Fruit fly (Drosophila melanogaster) whole organism, wandering third instar larva: ENCODE measurements around the gene gogo.

ENCODE experiments used
- Abd-B ChIP-seq: fragments of >200 bp; optimal IDR thresholded peaks from 2 replicates; lab custom pipeline; 2017; ENCODE audit warnings: missing biosample characterization, missing genetic modification characterization
- CG32264 ChIP-seq: fragments of 200-800 bp; sonication (Bioruptor generic); optimal IDR thresholded peaks from 2 replicates; lab custom pipeline; 2016; ENCODE audit warnings: missing biosample characterization, missing genetic modification characterization
- CG9705 ChIP-seq: fragments of 200-800 bp; sonication (Bioruptor generic); optimal IDR thresholded peaks from 2 replicates; lab custom pipeline; 2018; ENCODE audit warnings: missing biosample characterization, mild to moderate bottlenecking, missing genetic modification characterization
- CrebA ChIP-seq: fragments of 200-800 bp; sonication (Bioruptor generic); optimal IDR thresholded peaks from 2 replicates; lab custom pipeline; 2016; ENCODE audit warnings: missing biosample characterization, mild to moderate bottlenecking, missing genetic modification characterization, borderline replicate concordance
- Dfd ChIP-seq: fragments of >200 bp; optimal IDR thresholded peaks from 2 replicates; lab custom pipeline; 2017; ENCODE audit warnings: missing biosample characterization, missing genetic modification characterization
- Dif ChIP-seq: fragments of 200-275, 200-300 bp; sonication (Bioruptor generic); optimal IDR thresholded peaks from 2 replicates; lab custom pipeline; 2018; ENCODE audit warnings: missing biosample characterization, missing genetic modification characterization; ENCODE audit not compliant: partially characterized antibody
- HLH106 ChIP-seq: fragments of 200-800 bp; optimal IDR thresholded peaks from 3 replicates; lab custom pipeline; 2019; ENCODE audit warnings: missing biosample characterization, mild to moderate bottlenecking, missing genetic modification characterization, moderate library complexity
- Hnf4 ChIP-seq: fragments of 200-800 bp; sonication (Bioruptor generic); optimal IDR thresholded peaks from 2 replicates; lab custom pipeline; 2016; ENCODE audit warnings: missing biosample characterization, mild to moderate bottlenecking, missing genetic modification characterization
- Hr78 ChIP-seq: fragments of >200 bp; optimal IDR thresholded peaks from 2 replicates; lab custom pipeline; 2017; ENCODE audit warnings: missing biosample characterization, missing genetic modification characterization
- Hr83 ChIP-seq: fragments of 200-300 bp; sonication (Bioruptor generic); optimal IDR thresholded peaks from 2 replicates; lab custom pipeline; 2016; ENCODE audit warnings: missing biosample characterization, mild to moderate bottlenecking, missing genetic modification characterization, moderate library complexity; ENCODE audit not compliant: poor library complexity, severe bottlenecking
- Jra ChIP-seq: sonication (Bioruptor generic); optimal IDR thresholded peaks from 2 replicates; lab custom pipeline; 2016; ENCODE audit warnings: missing biosample characterization, missing genetic modification characterization
- Mio ChIP-seq: sonication (Bioruptor generic); optimal IDR thresholded peaks from 2 replicates; lab custom pipeline; 2016; ENCODE audit warnings: missing biosample characterization, missing genetic modification characterization
- Myc ChIP-seq: fragments of >200 bp; optimal IDR thresholded peaks from 2 replicates; lab custom pipeline; 2017
- N ChIP-seq: fragments of >200 bp; optimal IDR thresholded peaks from 2 replicates; lab custom pipeline; 2018; ENCODE audit warnings: missing biosample characterization, missing external identifiers, missing genetic modification characterization
- OdsH ChIP-seq: fragments of 200-800 bp; sonication (Bioruptor generic); optimal IDR thresholded peaks from 2 replicates; lab custom pipeline; 2016; ENCODE audit warnings: missing biosample characterization, mild to moderate bottlenecking, missing genetic modification characterization
- Rel ChIP-seq, 2 experiments: fragments of 200-800 bp; sonication (Bioruptor generic) in 1 of 2; optimal IDR thresholded peaks; 2 replicates in 1 of 2; 3 replicates in 1 of 2; lab custom pipeline; 2016 to 2019; ENCODE audit warnings: mild to moderate bottlenecking in 2 of 2, missing biosample characterization in 2 of 2, missing genetic modification characterization in 2 of 2, moderate library complexity in 1 of 2
- Sp1 ChIP-seq: fragments of 200-800 bp; sonication (Bioruptor generic); optimal IDR thresholded peaks from 3 replicates; lab custom pipeline; 2019; ENCODE audit warnings: missing biosample characterization, mild to moderate bottlenecking, missing genetic modification characterization, moderate library complexity
- Vsx2 ChIP-seq: fragments of 200-300, 225-300 bp; sonication (Bioruptor generic); optimal IDR thresholded peaks from 2 replicates; lab custom pipeline; 2018; ENCODE audit warnings: missing biosample characterization, missing genetic modification characterization; ENCODE audit not compliant: partially characterized antibody
- br ChIP-seq: fragments of 200-800 bp; sonication (Bioruptor generic); optimal IDR thresholded peaks from 2 replicates; lab custom pipeline; 2016; ENCODE audit warnings: missing biosample characterization, missing genetic modification characterization
- brk ChIP-seq: fragments of 200-800 bp; sonication (Bioruptor generic); optimal IDR thresholded peaks from 2 replicates; lab custom pipeline; 2016; ENCODE audit warnings: missing biosample characterization, mild to moderate bottlenecking, missing genetic modification characterization
- dl ChIP-seq, 2 experiments: fragments of 175-275, 200-275 bp in 1 of 2; fragments of 200-275 bp in 1 of 2; sonication (Bioruptor generic); optimal IDR thresholded peaks; lab custom pipeline; 2018; ENCODE audit warnings: mild to moderate bottlenecking in 2 of 2, missing biosample characterization in 2 of 2, missing genetic modification characterization in 2 of 2, moderate library complexity in 2 of 2; ENCODE audit not compliant: partially characterized antibody in 2 of 2, insufficient read depth in 1 of 2
- dmrt93B ChIP-seq: fragments of 200-800 bp; sonication (Bioruptor generic); optimal IDR thresholded peaks from 2 replicates; lab custom pipeline; 2018; ENCODE audit warnings: missing biosample characterization, mild to moderate bottlenecking, missing genetic modification characterization
- dsf ChIP-seq: sonication (Bioruptor generic); optimal IDR thresholded peaks from 2 replicates; lab custom pipeline; 2016; ENCODE audit warnings: missing biosample characterization, missing genetic modification characterization, borderline replicate concordance
- ey ChIP-seq: fragments of 200-800 bp; sonication (Bioruptor generic); optimal IDR thresholded peaks from 2 replicates; lab custom pipeline; 2016; ENCODE audit warnings: missing biosample characterization, missing genetic modification characterization
- foxo ChIP-seq, 2 experiments: fragments of 200-800 bp; sonication (Bioruptor generic); optimal IDR thresholded peaks; 2 replicates in 1 of 2; 3 replicates in 1 of 2; lab custom pipeline; 2016 to 2017; ENCODE audit warnings: missing biosample characterization in 2 of 2, missing genetic modification characterization in 2 of 2
- fru ChIP-seq: fragments of 200-800 bp; sonication (Bioruptor generic); optimal IDR thresholded peaks from 3 replicates; lab custom pipeline; 2016; ENCODE audit warnings: missing biosample characterization, mild to moderate bottlenecking, missing genetic modification characterization
- h ChIP-seq: fragments of 200-800 bp; sonication (Bioruptor generic); optimal IDR thresholded peaks from 3 replicates; lab custom pipeline; 2016; ENCODE audit warnings: missing biosample characterization, mild to moderate bottlenecking, missing genetic modification characterization
- jim ChIP-seq: fragments of 175-275, 200-325 bp; sonication (Bioruptor generic); optimal IDR thresholded peaks from 2 replicates; lab custom pipeline; 2016; ENCODE audit warnings: missing biosample characterization, mild to moderate bottlenecking, missing genetic modification characterization
- lola ChIP-seq: fragments of >200 bp; optimal IDR thresholded peaks from 2 replicates; lab custom pipeline; 2017; ENCODE audit warnings: missing biosample characterization, missing genetic modification characterization
- pan ChIP-seq: fragments of >200 bp; optimal IDR thresholded peaks from 2 replicates; lab custom pipeline; 2017
- psq ChIP-seq: fragments of 200-800 bp; sonication (Bioruptor generic); optimal IDR thresholded peaks from 3 replicates; lab custom pipeline; 2017; ENCODE audit warnings: missing biosample characterization, mild to moderate bottlenecking, missing genetic modification characterization, moderate library complexity
- rgr ChIP-seq: fragments of 200-800 bp; sonication (Bioruptor generic); optimal IDR thresholded peaks from 3 replicates; lab custom pipeline; 2016; ENCODE audit warnings: missing biosample characterization, mild to moderate bottlenecking, missing genetic modification characterization
- sage ChIP-seq: fragments of 200-800 bp; sonication (Bioruptor generic); optimal IDR thresholded peaks from 2 replicates; lab custom pipeline; 2016; ENCODE audit warnings: missing biosample characterization, mild to moderate bottlenecking, missing genetic modification characterization
- sv ChIP-seq: fragments of 200-800 bp; sonication (Bioruptor generic); optimal IDR thresholded peaks from 3 replicates; lab custom pipeline; 2016; ENCODE audit warnings: missing biosample characterization, missing genetic modification characterization
- tai ChIP-seq: sonication (Bioruptor generic); optimal IDR thresholded peaks from 2 replicates; lab custom pipeline; 2016; ENCODE audit warnings: missing biosample characterization, missing genetic modification characterization
- usp ChIP-seq: fragments of >200 bp; optimal IDR thresholded peaks from 2 replicates; lab custom pipeline; 2017; ENCODE audit warnings: missing biosample characterization, missing genetic modification characterization
- woc ChIP-seq: sonication (Bioruptor generic); optimal IDR thresholded peaks from 2 replicates; lab custom pipeline; 2016; ENCODE audit warnings: missing biosample characterization, mild to moderate bottlenecking, missing genetic modification characterization

gogo gene

dm6 chr3L:20275235-20275634 is 19.7 kb downstream of the gogo start, which contains the start of gene CG17122:
CG17122 (minus strand) TSS chr3L:20275335.
- no peak for TF ChIP-seq foxo (GFP tag; optimal IDR thresholded peaks at IDR 0.05; lab: Kevin White, UChicago)
- no peak for TF ChIP-seq CG9705 (GFP tag; lab: Kevin White, UChicago)
- no peak for TF ChIP-seq ey (GFP tag; lab: Kevin White, UChicago)
- TF ChIP-seq dsf (GFP tag; lab: Kevin White, UChicago), result no peak
- TF ChIP-seq Mio (GFP tag; lab: Kevin White, UChicago), result no peak
- TF ChIP-seq pan (lab: Kevin White, UChicago), result no peak
- no peak for TF ChIP-seq h
- TF ChIP-seq sv (GFP tag; lab: Kevin White, UChicago), result no peak
- TF ChIP-seq Rel (GFP tag; optimal IDR thresholded peaks at IDR 0.05; lab: Kevin White, UChicago), result no peak
- no peak for TF ChIP-seq Rel (tag; optimal IDR thresholded peaks at IDR 0.05; lab: Kevin White, UChicago)
- TF ChIP-seq psq (GFP tag; lab: Kevin White, UChicago), result no peak
- TF ChIP-seq Vsx2, result no peak
- no peak for TF ChIP-seq Hr78 (GFP tag; lab: Kevin White, UChicago)
- no peak for TF ChIP-seq Hr83 (GFP tag; lab: Kevin White, UChicago)
- TF ChIP-seq brk (GFP tag; lab: Kevin White, UChicago), result no peak
- no peak for TF ChIP-seq Jra (GFP tag; lab: Kevin White, UChicago)
- TF ChIP-seq dl (GFP tag; optimal IDR thresholded peaks at IDR 0.05; lab: Kevin White, UChicago; ENCODE audit: insufficient read depth in 1 of 2, partially characterized antibody in 2 of 2), result no peak
- TF ChIP-seq OdsH (GFP tag; lab: Kevin White, UChicago), result no peak
- TF ChIP-seq fru (GFP tag; lab: Kevin White, UChicago), result no peak

dm6 chr3L:20265514-20265913 is 29.4 kb downstream of the gogo start, which contains the start of gene CG32228:
CG32228 (plus strand) TSS chr3L:20265814.
- TF ChIP-seq Hr83 (GFP tag; lab: Kevin White, UChicago), result no peak
- TF ChIP-seq Mio (GFP tag; lab: Kevin White, UChicago), result no peak
- TF ChIP-seq sv (GFP tag; lab: Kevin White, UChicago), result no peak
- no peak for TF ChIP-seq Hnf4 (GFP tag; lab: Kevin White, UChicago)
- no peak for TF ChIP-seq Myc (lab: Kevin White, UChicago)
- no peak for TF ChIP-seq psq (GFP tag; lab: Kevin White, UChicago)
- TF ChIP-seq usp (GFP tag; lab: Kevin White, UChicago), result no peak
- no peak for TF ChIP-seq Hr78 (GFP tag; lab: Kevin White, UChicago)
- TF ChIP-seq brk (GFP tag; lab: Kevin White, UChicago), result no peak
- TF ChIP-seq Abd-B, result no peak
- TF ChIP-seq dsf (GFP tag; lab: Kevin White, UChicago), result no peak
- TF ChIP-seq sage (GFP tag; lab: Kevin White, UChicago), result no peak
- no peak for TF ChIP-seq Dfd
- no peak for TF ChIP-seq HLH106
- no peak for TF ChIP-seq jim (GFP tag; lab: Kevin White, UChicago)
- no peak for TF ChIP-seq Sp1 (GFP tag; lab: Kevin White, UChicago)
- no peak for TF ChIP-seq dl (GFP tag; optimal IDR thresholded peaks at IDR 0.05; lab: Kevin White, UChicago; ENCODE audit: insufficient read depth in 1 of 2, partially characterized antibody in 2 of 2)
- no peak for TF ChIP-seq rgr (GFP tag; lab: Kevin White, UChicago)
- no peak for TF ChIP-seq OdsH (GFP tag; lab: Kevin White, UChicago)
- TF ChIP-seq br, result no peak

- no peak for TF ChIP-seq dl (GFP tag; optimal IDR thresholded peaks at IDR 0.05; lab: Kevin White, UChicago; ENCODE audit: insufficient read depth in 1 of 2, partially characterized antibody in 2 of 2)
- TF ChIP-seq N, result no peak
- TF ChIP-seq psq (GFP tag; lab: Kevin White, UChicago), result peak; percentile 74
- peak; percentile 88 for TF ChIP-seq Hnf4 (GFP tag; lab: Kevin White, UChicago)
- peak; percentile 94 for TF ChIP-seq h
- no peak for TF ChIP-seq dsf (GFP tag; lab: Kevin White, UChicago)
- peak; percentile 86 for TF ChIP-seq br
- peak; percentile 90 for TF ChIP-seq rgr (GFP tag; lab: Kevin White, UChicago)
- TF ChIP-seq Hr78 (GFP tag; lab: Kevin White, UChicago), result no peak
- peak; percentile 48 for TF ChIP-seq CrebA (GFP tag; lab: Kevin White, UChicago)
- TF ChIP-seq usp (GFP tag; lab: Kevin White, UChicago), result no peak
- TF ChIP-seq sv (GFP tag; lab: Kevin White, UChicago), result peak; percentile 82
- TF ChIP-seq Sp1 (GFP tag; lab: Kevin White, UChicago), result peak; percentile 83
- no peak for TF ChIP-seq Myc (lab: Kevin White, UChicago)
- TF ChIP-seq dmrt93B, result peak; percentile 85
- TF ChIP-seq Vsx2, result no peak
- no peak for TF ChIP-seq jim (GFP tag; lab: Kevin White, UChicago)
- no peak for TF ChIP-seq lola (GFP tag; lab: Kevin White, UChicago)
- peak; percentile 27 for TF ChIP-seq Mio (GFP tag; lab: Kevin White, UChicago)
- no peak for TF ChIP-seq Abd-B
- TF ChIP-seq fru (GFP tag; lab: Kevin White, UChicago), result peak; percentile 91
- TF ChIP-seq tai (GFP tag; lab: Kevin White, UChicago), result peak; percentile 81
- TF ChIP-seq Hr83 (GFP tag; lab: Kevin White, UChicago), result peak; percentile 6
- TF ChIP-seq sage (GFP tag; lab: Kevin White, UChicago), result peak; percentile 82
- peak; percentile 32 for TF ChIP-seq Jra (GFP tag; lab: Kevin White, UChicago)
- no peak for TF ChIP-seq Dif (GFP tag; lab: Kevin White, UChicago)
- TF ChIP-seq CG32264 (GFP tag; lab: Kevin White, UChicago), result peak; percentile 83
- TF ChIP-seq foxo (GFP tag; optimal IDR thresholded peaks at IDR 0.05; lab: Kevin White, UChicago), result peak; percentile 30 to 93
- peak; percentile 93 for TF ChIP-seq HLH106
- no peak for TF ChIP-seq Dfd
- TF ChIP-seq OdsH (GFP tag; lab: Kevin White, UChicago), result peak; percentile 85
- peak; percentile 68 for TF ChIP-seq woc (GFP tag; lab: Kevin White, UChicago)
- peak; percentile 67 for TF ChIP-seq CG9705 (GFP tag; lab: Kevin White, UChicago)
- TF ChIP-seq pan (lab: Kevin White, UChicago), result no peak
- TF ChIP-seq ey (GFP tag; lab: Kevin White, UChicago), result peak; percentile 91
These were observed 47.3 kb downstream of the gogo start, which contains the start of gene rdgC for dm6 chr3L:20247513-20248173. rdgC (plus strand) TSS chr3L:20248080.
